Worm (Caenorhabditis elegans) whole organism, L3 larva: ENCODE data around the gene cbp-3.

ENCODE experiments used
- R02D3.7 ChIP-seq: fragments of 150-350 bp; optimal IDR thresholded peaks from 2 replicates; lab custom pipeline; 2014; ENCODE audit warnings: missing biosample characterization, missing genetic modification characterization
- ZK546.5 ChIP-seq: sonication (generic microtip); optimal IDR thresholded peaks from 2 replicates; lab custom pipeline; 2017; ENCODE audit warnings: missing biosample characterization, missing genetic modification characterization
- aly-2 ChIP-seq: fragments of 150-350 bp; optimal IDR thresholded peaks from 2 replicates; lab custom pipeline; 2014; ENCODE audit warnings: missing biosample characterization, missing genetic modification characterization
- ama-1 ChIP-seq: fragments of 150-350 bp; optimal IDR thresholded peaks from 2 replicates; lab custom pipeline; 2018
- ceh-16 ChIP-seq: sonication (generic microtip); optimal IDR thresholded peaks from 2 replicates; lab custom pipeline; 2017; ENCODE audit warnings: missing biosample characterization, missing genetic modification characterization
- ceh-28 ChIP-seq: fragments of 150-350 bp; optimal IDR thresholded peaks from 2 replicates; lab custom pipeline; 2014; ENCODE audit warnings: missing biosample characterization, missing genetic modification reagents, missing genetic modification characterization
- ceh-9 ChIP-seq: sonication (generic microtip); optimal IDR thresholded peaks from 2 replicates; lab custom pipeline; 2018; ENCODE audit warnings: missing biosample characterization, missing genetic modification characterization
- daf-12 ChIP-seq: fragments of 150-350 bp; optimal IDR thresholded peaks from 2 replicates; lab custom pipeline; 2014; ENCODE audit warnings: missing biosample characterization, missing genetic modification reagents, missing genetic modification characterization
- egl-27 ChIP-seq: sonication (generic microtip); optimal IDR thresholded peaks from 4 replicates; lab custom pipeline; 2017; ENCODE audit warnings: missing biosample characterization, missing genetic modification reagents, missing genetic modification characterization
- egl-5 ChIP-seq: fragments of 150-350 bp; optimal IDR thresholded peaks from 2 replicates; lab custom pipeline; 2017; ENCODE audit warnings: missing biosample characterization, missing genetic modification reagents, missing genetic modification characterization, inconsistent platforms
- elt-2 ChIP-seq: sonication (generic microtip); optimal IDR thresholded peaks from 2 replicates; lab custom pipeline; 2016; ENCODE audit warnings: missing genetic modification reagents, mild to moderate bottlenecking, missing genetic modification characterization, missing compliant biosample characterization
- elt-3 ChIP-seq, 3 experiments: fragments of 150-350 bp in 1 of 3; sonication (generic microtip) in 2 of 3; optimal IDR thresholded peaks; 2 replicates in 2 of 3; 4 replicates in 1 of 3; lab custom pipeline; 2014 to 2017; ENCODE audit warnings: missing biosample characterization in 3 of 3, missing genetic modification characterization in 3 of 3
- eor-1 ChIP-seq, 2 experiments: fragments of 150-350 bp; optimal IDR thresholded peaks; 2 replicates each; lab custom pipeline; 2014 to 2018; ENCODE audit warnings: missing biosample characterization in 2 of 2, missing genetic modification characterization in 2 of 2
- fkh-10 ChIP-seq: sonication (generic microtip); optimal IDR thresholded peaks from 2 replicates; lab custom pipeline; 2017; ENCODE audit warnings: missing biosample characterization, missing genetic modification reagents, missing genetic modification characterization
- fkh-2 ChIP-seq: fragments of 150-350 bp; optimal IDR thresholded peaks from 2 replicates; lab custom pipeline; 2014; ENCODE audit warnings: missing biosample characterization, missing genetic modification reagents, missing genetic modification characterization
- fos-1 ChIP-seq: fragments of 150-350 bp; optimal IDR thresholded peaks from 2 replicates; lab custom pipeline; 2014; ENCODE audit warnings: missing biosample characterization, missing genetic modification characterization
- hmg-11 ChIP-seq: sonication (generic microtip); optimal IDR thresholded peaks from 2 replicates; lab custom pipeline; 2016; ENCODE audit warnings: missing genetic modification characterization, missing compliant biosample characterization
- jun-1 ChIP-seq: fragments of 150-350 bp; optimal IDR thresholded peaks from 2 replicates; lab custom pipeline; 2014; ENCODE audit warnings: missing biosample characterization, missing genetic modification reagents, missing genetic modification characterization
- lin-39 ChIP-seq: fragments of 150-350 bp; optimal IDR thresholded peaks from 2 replicates; lab custom pipeline; 2018; ENCODE audit warnings: missing biosample characterization, missing genetic modification reagents, missing genetic modification characterization
- mdl-1 ChIP-seq: fragments of 150-350 bp; optimal IDR thresholded peaks from 2 replicates; lab custom pipeline; 2014; ENCODE audit warnings: missing biosample characterization, missing genetic modification characterization
- mml-1 ChIP-seq: fragments of 150-350 bp; sonication (generic microtip); optimal IDR thresholded peaks from 3 replicates; lab custom pipeline; 2014; ENCODE audit warnings: missing biosample characterization, missing genetic modification characterization
- nfya-1 ChIP-seq: sonication (generic microtip); optimal IDR thresholded peaks from 2 replicates; lab custom pipeline; 2017; ENCODE audit warnings: missing genetic modification characterization, mild to moderate bottlenecking, missing compliant biosample characterization, antibody characterized with exemption, moderate library complexity; ENCODE audit not compliant: insufficient read depth
- nhr-11 ChIP-seq: fragments of 150-350 bp; optimal IDR thresholded peaks from 2 replicates; lab custom pipeline; 2014; ENCODE audit warnings: missing biosample characterization, missing genetic modification characterization
- nhr-12 ChIP-seq: fragments of 150-350 bp; optimal IDR thresholded peaks from 2 replicates; lab custom pipeline; 2014; ENCODE audit warnings: missing biosample characterization, missing genetic modification characterization
- nhr-237 ChIP-seq: fragments of 150-350 bp; optimal IDR thresholded peaks from 2 replicates; lab custom pipeline; 2014; ENCODE audit warnings: missing biosample characterization, missing genetic modification characterization
- nhr-25 ChIP-seq: sonication (generic microtip); optimal IDR thresholded peaks from 2 replicates; lab custom pipeline; 2017; ENCODE audit warnings: missing biosample characterization, missing genetic modification characterization
- nhr-28 ChIP-seq: fragments of 150-350 bp; optimal IDR thresholded peaks from 2 replicates; lab custom pipeline; 2014; ENCODE audit warnings: missing biosample characterization, missing genetic modification characterization
- nhr-67 ChIP-seq: fragments of 150-350 bp; optimal IDR thresholded peaks from 2 replicates; lab custom pipeline; 2014; ENCODE audit warnings: missing biosample characterization, missing genetic modification characterization
- nhr-76 ChIP-seq: fragments of 150-350 bp; sonication (generic microtip); optimal IDR thresholded peaks from 5 replicates; lab custom pipeline; 2014; ENCODE audit warnings: missing biosample characterization, missing genetic modification characterization
- nhr-77 ChIP-seq: fragments of 150-350 bp; optimal IDR thresholded peaks from 2 replicates; lab custom pipeline; 2014; ENCODE audit warnings: missing biosample characterization, missing genetic modification characterization
- pha-4 ChIP-seq: fragments of 150-350 bp; optimal IDR thresholded peaks from 2 replicates; lab custom pipeline; 2014; ENCODE audit warnings: missing biosample characterization, missing genetic modification reagents, missing genetic modification characterization
- pqm-1 ChIP-seq: fragments of 150-350 bp; optimal IDR thresholded peaks from 2 replicates; lab custom pipeline; 2017; ENCODE audit warnings: missing biosample characterization, missing genetic modification characterization, inconsistent platforms
- sea-2 ChIP-seq: fragments of 150-350 bp; sonication (generic microtip); optimal IDR thresholded peaks from 4 replicates; lab custom pipeline; 2014; ENCODE audit warnings: missing biosample characterization, missing genetic modification reagents, missing genetic modification characterization
- skn-1 ChIP-seq: fragments of 150-350 bp; optimal IDR thresholded peaks from 2 replicates; lab custom pipeline; 2014; ENCODE audit warnings: missing biosample characterization, missing genetic modification characterization
- snpc-4 ChIP-seq: fragments of 150-350 bp; optimal IDR thresholded peaks from 2 replicates; lab custom pipeline; 2014; ENCODE audit warnings: missing biosample characterization, missing genetic modification characterization
- tbx-2 ChIP-seq: sonication (generic microtip); optimal IDR thresholded peaks from 2 replicates; lab custom pipeline; 2016; ENCODE audit warnings: mild to moderate bottlenecking, missing genetic modification characterization, missing compliant biosample characterization
- unc-39 ChIP-seq: sonication (generic microtip); optimal IDR thresholded peaks from 4 replicates; lab custom pipeline; 2017; ENCODE audit warnings: missing biosample characterization, missing genetic modification characterization
- unc-62 ChIP-seq: fragments of 150-350 bp; sonication (generic microtip); optimal IDR thresholded peaks from 4 replicates; lab custom pipeline; 2014; ENCODE audit warnings: missing biosample characterization, missing genetic modification reagents, missing genetic modification characterization
- zag-1 ChIP-seq: fragments of 150-350 bp; optimal IDR thresholded peaks from 2 replicates; lab custom pipeline; 2014; ENCODE audit warnings: missing biosample characterization, missing genetic modification characterization
- ztf-4 ChIP-seq: fragments of 150-350 bp; optimal IDR thresholded peaks from 2 replicates; lab custom pipeline; 2014; ENCODE audit warnings: missing biosample characterization, missing genetic modification characterization

Gene cbp-3

ce11 chrIII:9956665-9957401 lies 43.0 kb downstream of the cbp-3 start, which contains the start of gene alx-1:
TSS of gene alx-1 (plus strand) at chrIII:9957351.
- no peak for TF ChIP-seq nhr-77 (tag; lab: Kevin White, UChicago)
- TF ChIP-seq nfya-1 (tag; lab: Kevin White, UChicago), result peak; percentile 20
- TF ChIP-seq mdl-1 (tag; lab: Kevin White, UChicago), result no peak
- TF ChIP-seq nhr-25, result no peak
- no peak for TF ChIP-seq lin-39 (tag; lab: Kevin White, UChicago)
- no peak for TF ChIP-seq egl-5 (tag; lab: Kevin White, UChicago)
- TF ChIP-seq pha-4 (tag; lab: Kevin White, UChicago), result peak; percentile 39
- TF ChIP-seq nhr-76 (tag; lab: Kevin White, UChicago), result no peak
- TF ChIP-seq eor-1 (tag; optimal IDR thresholded peaks at IDR 0.05; lab: Kevin White, UChicago), result no peak
- no peak for TF ChIP-seq nhr-11 (tag; lab: Kevin White, UChicago)
- no peak for TF ChIP-seq aly-2 (tag; lab: Kevin White, UChicago)
- peak; percentile 50 for TF ChIP-seq pqm-1 (tag; lab: Kevin White, UChicago)
- no peak for TF ChIP-seq nhr-12 (tag; lab: Kevin White, UChicago)
- no peak for TF ChIP-seq mml-1 (tag; lab: Kevin White, UChicago)
- no peak for TF ChIP-seq ztf-4 (tag; lab: Kevin White, UChicago)
- no peak for TF ChIP-seq ceh-16 (tag; lab: Kevin White, UChicago)
- TF ChIP-seq ceh-9 (tag; lab: Kevin White, UChicago), result no peak
- no peak for TF ChIP-seq zag-1 (tag; lab: Kevin White, UChicago)
- TF ChIP-seq daf-12 (tag; lab: Kevin White, UChicago), result no peak
- no peak for TF ChIP-seq ama-1 (lab: Kevin White, UChicago)
- peak; percentile 62 for TF ChIP-seq fos-1 (tag; lab: Kevin White, UChicago)
- no peak for TF ChIP-seq fkh-10 (GFP tag; lab: Kevin White, UChicago)
- peak; percentile 40 for TF ChIP-seq ceh-28 (tag; lab: Kevin White, UChicago)
- peak; percentile 3 for TF ChIP-seq snpc-4 (tag; lab: Kevin White, UChicago)
- no peak for TF ChIP-seq R02D3.7
- no peak for TF ChIP-seq nhr-237 (tag; lab: Kevin White, UChicago)
- TF ChIP-seq unc-39, result no peak
- TF ChIP-seq jun-1 (tag; lab: Kevin White, UChicago), result peak; percentile 66
- no peak for TF ChIP-seq sea-2 (GFP tag; lab: Kevin White, UChicago)
- TF ChIP-seq nhr-28, result no peak
- TF ChIP-seq egl-27, result no peak
- TF ChIP-seq tbx-2 (tag; lab: Kevin White, UChicago), result no peak
- TF ChIP-seq elt-2 (tag; lab: Kevin White, UChicago), result peak; percentile 52
- no peak for TF ChIP-seq skn-1

ce11 chrIII:9963447-9963846 lies 49.7 kb downstream of the cbp-3 start:
- TF ChIP-seq nhr-28, result no peak

- no peak for TF ChIP-seq mml-1 (tag; lab: Kevin White, UChicago)
- no peak for TF ChIP-seq zag-1 (tag; lab: Kevin White, UChicago)
- TF ChIP-seq ZK546.5 (tag; lab: Kevin White, UChicago), result no peak
- no peak for TF ChIP-seq nhr-76 (tag; lab: Kevin White, UChicago)
- no peak for TF ChIP-seq pha-4 (tag; lab: Kevin White, UChicago)
Observed at ce11 chrIII:9964416-9964815, 50.6 kb downstream of the cbp-3 start.

- TF ChIP-seq nhr-77 (tag; lab: Kevin White, UChicago) (no peak), R02D3.7 (no peak), hmg-11 (tag; lab: Kevin White, UChicago) (no peak), unc-39 (no peak), ztf-4 (tag; lab: Kevin White, UChicago) (no peak), elt-3 (tag; optimal IDR thresholded peaks at IDR 0.05; lab: Kevin White, UChicago) (no peak), fkh-2 (tag; lab: Kevin White, UChicago) (no peak), pqm-1 (tag; lab: Kevin White, UChicago) (no peak), ceh-16 (tag; lab: Kevin White, UChicago) (no peak), unc-62 (GFP tag; lab: Kevin White, UChicago) (no peak), nhr-67 (no peak), elt-2 (tag; lab: Kevin White, UChicago) (no peak), nhr-76 (tag; lab: Kevin White, UChicago) (no peak)
Observed at ce11 chrIII:9965444-9965843, 51.7 kb downstream of the cbp-3 start.
